Worm (Caenorhabditis elegans): ENCODE results near the gene cpi-2.
"Not testable (repeated sequence)": the region's sequence is repeated elsewhere in the genome, so short reads cannot be mapped to it uniquely, and the experiment has no call there.

cpi-2 gene

ce11 chrV:6038405-6039151, 5.3 kb upstream of the cpi-2 start, which contains the start of gene F29G9.1:
TSS of gene F29G9.1 (plus strand) at chrV:6039101.
- TF ChIP-seq nhr-47 (tag; optimal IDR thresholded peaks at IDR 0.05); lsy-2 (tag; optimal IDR thresholded peaks at IDR 0.05); ets-5 (GFP tag; IDR thresholded peaks at IDR 0.05): not testable (repeated sequence)

- TF ChIP-seq nhr-85 (tag) = no peak
- no peak for TF ChIP-seq ztf-4 (tag; optimal IDR thresholded peaks at IDR 0.05)
- TF ChIP-seq lsy-2 (tag; optimal IDR thresholded peaks at IDR 0.05) = no peak
- no peak for TF ChIP-seq ets-5 (GFP tag; IDR thresholded peaks at IDR 0.05)
- TF ChIP-seq egl-27 (tag; optimal IDR thresholded peaks at IDR 0.05) = no peak
- no peak for TF ChIP-seq nhr-76 (tag; optimal IDR thresholded peaks at IDR 0.05)
- no peak for TF ChIP-seq egl-13 (tag; optimal IDR thresholded peaks at IDR 0.05)
- no peak for TF ChIP-seq elt-3 (tag; optimal IDR thresholded peaks at IDR 0.05)
- TF ChIP-seq zag-1 (tag; optimal IDR thresholded peaks at IDR 0.05) = no peak
- TF ChIP-seq nhr-28 (tag; optimal IDR thresholded peaks at IDR 0.05) = no peak
- no peak for TF ChIP-seq F16B12.6 (tag; optimal IDR thresholded peaks at IDR 0.05)
- TF ChIP-seq lin-39 (tag; optimal IDR thresholded peaks at IDR 0.05) = no peak
- TF ChIP-seq fos-1 (tag; optimal IDR thresholded peaks at IDR 0.05) = no peak
- no peak for TF ChIP-seq vab-15 (tag; optimal IDR thresholded peaks at IDR 0.05)
- no peak for TF ChIP-seq rnt-1 (tag; optimal IDR thresholded peaks at IDR 0.05)
- no peak for TF ChIP-seq Y116A8C.19 (tag; optimal IDR thresholded peaks at IDR 0.05; ENCODE audit: borderline replicate concordance)
- no peak for TF ChIP-seq jun-1 (tag; optimal IDR thresholded peaks at IDR 0.05)
- TF ChIP-seq ces-1 (GFP tag; optimal IDR thresholded peaks at IDR 0.05) = no peak
- no peak for TF ChIP-seq nhr-77 (tag; optimal IDR thresholded peaks at IDR 0.05)
- TF ChIP-seq mdl-1 (tag; optimal IDR thresholded peaks at IDR 0.05) = no peak
Measured at ce11 chrV:6041375-6041774, 2.5 kb upstream of the cpi-2 start, which contains the start of gene R01B10.2. TSS of gene R01B10.2 (minus strand) at chrV:6041475.

ce11 chrV:6044448-6044847, 586 bp downstream of the cpi-2 start:
- TF ChIP-seq fkh-4 (tag; optimal IDR thresholded peaks at IDR 0.05; ENCODE audit: borderline replicate concordance) = no peak
- TF ChIP-seq lsy-2 (tag; optimal IDR thresholded peaks at IDR 0.05) = no peak
- no peak for TF ChIP-seq pqm-1 (tag; optimal IDR thresholded peaks at IDR 0.05)
- no peak for TF ChIP-seq mab-9 (GFP tag; IDR thresholded peaks at IDR 0.05)
- TF ChIP-seq nhr-11 (tag; optimal IDR thresholded peaks at IDR 0.05) = no peak
- no peak for TF ChIP-seq C34B4.2 (tag; optimal IDR thresholded peaks at IDR 0.05)
- no peak for TF ChIP-seq unc-130 (tag; optimal IDR thresholded peaks at IDR 0.05)

- no peak for TF ChIP-seq efl-1 (optimal IDR thresholded peaks at IDR 0.05)
- peak in 1 of 2 experiments; percentile 93 for TF ChIP-seq efl-1 (GFP tag; optimal IDR thresholded peaks at IDR 0.05 in 1 of 2)
- TF ChIP-seq elt-2 (tag; optimal IDR thresholded peaks at IDR 0.05) = peak; percentile 2
- TF ChIP-seq tlp-1 (tag; optimal IDR thresholded peaks at IDR 0.05) = no peak
- no peak for TF ChIP-seq lin-13 (GFP tag; optimal IDR thresholded peaks at IDR 0.05)
Measured at ce11 chrV:6044853-6045594, 1.2 kb downstream of the cpi-2 start, which contains the start of gene R01B10.3. TSS of gene R01B10.3 (minus strand) at chrV:6045129.

- TF ChIP-seq nhr-237 (tag; optimal IDR thresholded peaks at IDR 0.05) (no peak), grh-1 (GFP tag; IDR thresholded peaks at IDR 0.05) (no peak)
Measured at ce11 chrV:6047818-6048217, 4.0 kb downstream of the cpi-2 start, which contains the start of gene pgap-3. TSS of gene pgap-3 (minus strand) at chrV:6047918.
